Fruit fly (Drosophila melanogaster) whole organism, embryonic: ENCODE data around the gene CG42397.

Source experiments
- Abd-B ChIP-seq: fragments of 200-800 bp; sonication (Bioruptor generic); optimal IDR thresholded peaks from 2 replicates; lab custom pipeline; 2018; ENCODE audit warnings: missing biosample characterization, mild to moderate bottlenecking, missing genetic modification characterization, moderate library complexity
- Adf1 ChIP-seq: fragments of 200-800 bp; sonication (Bioruptor generic); IDR thresholded peaks from 2 replicates; pipeline ENCODE4 v1.3.6; 2022; ENCODE audit warnings: missing biosample characterization, missing genetic modification characterization
- CG10543 ChIP-seq: fragments of 200-800 bp; sonication (Bioruptor generic); optimal IDR thresholded peaks from 3 replicates; lab custom pipeline; 2017; ENCODE audit warnings: missing biosample characterization, mild to moderate bottlenecking, missing genetic modification characterization, moderate library complexity
- CG12942 ChIP-seq: fragments of 200-800 bp; sonication (Bioruptor generic); optimal IDR thresholded peaks from 3 replicates; lab custom pipeline; 2016; ENCODE audit warnings: missing biosample characterization, missing genetic modification characterization
- CG18619 ChIP-seq: fragments of 200-800 bp; sonication (Bioruptor generic); optimal IDR thresholded peaks from 3 replicates; lab custom pipeline; 2017; ENCODE audit warnings: missing biosample characterization, mild to moderate bottlenecking, missing genetic modification characterization
- CG2202 ChIP-seq: fragments of 200-800 bp; sonication (Bioruptor generic); optimal IDR thresholded peaks from 2 replicates; lab custom pipeline; 2018; ENCODE audit warnings: missing biosample characterization, mild to moderate bottlenecking, missing genetic modification characterization
- CG31224 ChIP-seq: fragments of 200-800 bp; sonication (Bioruptor generic); IDR thresholded peaks from 2 replicates; pipeline ENCODE4 v1.3.6; 2022; ENCODE audit warnings: missing biosample characterization, missing genetic modification characterization
- CG34376 ChIP-seq: fragments of 200-800 bp; sonication (Bioruptor generic); optimal IDR thresholded peaks from 2 replicates; lab custom pipeline; 2018; ENCODE audit warnings: missing biosample characterization, mild to moderate bottlenecking, missing genetic modification characterization
- CG4424 ChIP-seq: fragments of 200-800 bp; sonication (Bioruptor generic); optimal IDR thresholded peaks from 3 replicates; lab custom pipeline; 2016; ENCODE audit warnings: missing biosample characterization, missing genetic modification characterization
- CG6765 ChIP-seq: fragments of 200-800 bp; sonication (Bioruptor generic); optimal IDR thresholded peaks from 3 replicates; lab custom pipeline; 2017; ENCODE audit warnings: missing biosample characterization, mild to moderate bottlenecking, missing genetic modification characterization
- CG6791 ChIP-seq: fragments of 200-800 bp; sonication (Bioruptor generic); IDR thresholded peaks from 3 replicates; pipeline ENCODE4 v1.3.6; 2022; ENCODE audit warnings: missing biosample characterization, missing genetic modification characterization; ENCODE audit not compliant: partially characterized antibody
- CG7987 ChIP-seq: fragments of 200-800 bp; sonication (Bioruptor generic); optimal IDR thresholded peaks from 2 replicates; lab custom pipeline; 2018; ENCODE audit warnings: missing biosample characterization, mild to moderate bottlenecking, missing genetic modification characterization, moderate library complexity
- CG9817 ChIP-seq: fragments of 200-800 bp; sonication (Bioruptor generic); optimal IDR thresholded peaks from 2 replicates; lab custom pipeline; 2018; ENCODE audit warnings: missing biosample characterization, mild to moderate bottlenecking, missing genetic modification characterization, moderate library complexity
- CG9932 ChIP-seq: fragments of 200-800 bp; sonication (Bioruptor generic); IDR thresholded peaks from 2 replicates; pipeline ENCODE4 v1.3.6; 2022; ENCODE audit warnings: missing biosample characterization, missing genetic modification characterization
- CTCF ChIP-seq: fragments of 200-800 bp; sonication (Bioruptor generic); optimal IDR thresholded peaks from 2 replicates; lab custom pipeline; 2017; ENCODE audit warnings: missing biosample characterization, mild to moderate bottlenecking, missing genetic modification characterization, moderate library complexity
- Camta ChIP-seq: fragments of 200-800 bp; sonication (Bioruptor generic); optimal IDR thresholded peaks from 2 replicates; lab custom pipeline; 2016; ENCODE audit warnings: missing biosample characterization, missing genetic modification characterization
- D19B ChIP-seq: fragments of 200-800 bp; sonication (Bioruptor generic); optimal IDR thresholded peaks from 2 replicates; lab custom pipeline; 2017; ENCODE audit warnings: missing biosample characterization, mild to moderate bottlenecking, missing genetic modification characterization
- E2f2 ChIP-seq: fragments of 200-800 bp; sonication (Bioruptor generic); IDR thresholded peaks from 2 replicates; pipeline ENCODE4 v1.3.6; 2022; ENCODE audit warnings: missing biosample characterization, missing genetic modification characterization
- Ets97D ChIP-seq: fragments of 200-800 bp; sonication (Bioruptor generic); optimal IDR thresholded peaks from 3 replicates; lab custom pipeline; 2016; ENCODE audit warnings: missing biosample characterization, missing genetic modification characterization
- HHEX ChIP-seq: fragments of 200-800 bp; sonication (Bioruptor generic); optimal IDR thresholded peaks from 3 replicates; lab custom pipeline; 2017; ENCODE audit warnings: missing biosample characterization, mild to moderate bottlenecking, missing genetic modification characterization, missing genetic modification reagents
- HLH4C ChIP-seq: fragments of 200-800 bp; sonication (Bioruptor generic); IDR thresholded peaks from 3 replicates; pipeline ENCODE4 v1.3.6; 2022; ENCODE audit warnings: missing biosample characterization, missing genetic modification characterization; ENCODE audit not compliant: partially characterized antibody
- Pdp1 ChIP-seq, 2 experiments: fragments of 200-800 bp; sonication (Bioruptor generic); optimal IDR thresholded peaks; 3 replicates each; lab custom pipeline; 2016; ENCODE audit warnings: missing biosample characterization in 2 of 2, missing genetic modification characterization in 2 of 2, mild to moderate bottlenecking in 1 of 2, moderate library complexity in 1 of 2
- Rx ChIP-seq: fragments of 200-800 bp; sonication (Bioruptor generic); IDR thresholded peaks from 2 replicates; pipeline ENCODE4 v1.3.6; 2022; ENCODE audit warnings: missing biosample characterization, missing genetic modification characterization
- Tbp ChIP-seq: fragments of >200 bp; optimal IDR thresholded peaks from 2 replicates; lab custom pipeline; 2018; ENCODE audit warnings: missing biosample characterization, missing genetic modification characterization
- cad ChIP-seq: fragments of >200 bp; optimal IDR thresholded peaks from 2 replicates; lab custom pipeline; 2017; ENCODE audit warnings: missing biosample characterization, missing genetic modification characterization
- da ChIP-seq: fragments of 200-800 bp; sonication (Bioruptor generic); optimal IDR thresholded peaks from 2 replicates; lab custom pipeline; 2016; ENCODE audit warnings: missing biosample characterization, missing genetic modification characterization
- dysf ChIP-seq: fragments of 200-800 bp; sonication (Bioruptor generic); IDR thresholded peaks from 3 replicates; pipeline ENCODE4 v1.3.6; 2022; ENCODE audit warnings: missing biosample characterization, missing genetic modification characterization
- exex ChIP-seq: fragments of 200-800 bp; sonication (Bioruptor generic); optimal IDR thresholded peaks from 4 replicates; lab custom pipeline; 2018; ENCODE audit warnings: missing biosample characterization, mild to moderate bottlenecking, missing genetic modification characterization, moderate library complexity
- gcm ChIP-seq: fragments of 200-800 bp; sonication (Bioruptor generic); optimal IDR thresholded peaks from 2 replicates; lab custom pipeline; 2019; ENCODE audit warnings: missing biosample characterization, mild to moderate bottlenecking, missing genetic modification characterization, moderate library complexity
- ken ChIP-seq: fragments of 200-800 bp; sonication (Bioruptor generic); IDR thresholded peaks from 3 replicates; pipeline ENCODE4 v1.3.6; 2022; ENCODE audit warnings: missing biosample characterization, missing genetic modification characterization
- pan ChIP-seq, 4 experiments: fragments of >200 bp in 3 of 4; fragments of 200-800 bp in 1 of 4; sonication (Bioruptor generic) in 1 of 4; optimal IDR thresholded peaks in 3 of 4; IDR thresholded peaks in 1 of 4; 2 replicates each; pipeline versions ENCODE4 v1.3.6 to Lab custom; 2017 to 2022; ENCODE audit warnings: missing biosample characterization in 2 of 4, missing genetic modification characterization in 2 of 4, mixed read lengths in 1 of 4
- pros ChIP-seq: fragments of 200-800 bp; sonication (Bioruptor generic); optimal IDR thresholded peaks from 3 replicates; lab custom pipeline; 2019; ENCODE audit warnings: missing biosample characterization, mild to moderate bottlenecking, missing genetic modification characterization, moderate library complexity
- sens ChIP-seq: fragments of 200-800 bp; sonication (Bioruptor generic); peaks from one replicate; lab custom pipeline; 2016; ENCODE audit warnings: missing biosample characterization, missing genetic modification characterization
- sima ChIP-seq: fragments of 200-800 bp; sonication (Bioruptor generic); optimal IDR thresholded peaks from 2 replicates; lab custom pipeline; 2016; ENCODE audit warnings: missing biosample characterization, missing genetic modification characterization
- ssp ChIP-seq: fragments of 200-800 bp; sonication (Bioruptor generic); IDR thresholded peaks from 2 replicates; pipeline ENCODE4 v1.3.6; 2022; ENCODE audit warnings: missing biosample characterization, missing genetic modification characterization
- sug ChIP-seq: fragments of 200-800 bp; optimal IDR thresholded peaks from 2 replicates; lab custom pipeline; 2019; ENCODE audit warnings: missing biosample characterization, mild to moderate bottlenecking, missing genetic modification characterization, moderate library complexity
- toy ChIP-seq: fragments of 200-800 bp; sonication (Bioruptor generic); IDR thresholded peaks from 2 replicates; pipeline ENCODE4 v1.3.6; 2022; ENCODE audit warnings: missing biosample characterization, missing genetic modification characterization
- vnd ChIP-seq: fragments of 200-800 bp; sonication (Bioruptor generic); IDR thresholded peaks from 3 replicates; pipeline ENCODE4 v1.3.6; 2022; ENCODE audit warnings: missing biosample characterization, missing genetic modification characterization; ENCODE audit not compliant: partially characterized antibody
- vvl ChIP-seq: fragments of 200-800 bp; sonication (Bioruptor generic); IDR thresholded peaks from 2 replicates; pipeline ENCODE4 v1.3.6; 2022; ENCODE audit warnings: missing biosample characterization, missing genetic modification characterization
- wdn ChIP-seq: fragments of 200-800 bp; sonication (Bioruptor generic); IDR thresholded peaks from 2 replicates; pipeline ENCODE4 v1.3.6; 2022; ENCODE audit warnings: missing biosample characterization, missing genetic modification characterization

Gene CG42397

DNA sequence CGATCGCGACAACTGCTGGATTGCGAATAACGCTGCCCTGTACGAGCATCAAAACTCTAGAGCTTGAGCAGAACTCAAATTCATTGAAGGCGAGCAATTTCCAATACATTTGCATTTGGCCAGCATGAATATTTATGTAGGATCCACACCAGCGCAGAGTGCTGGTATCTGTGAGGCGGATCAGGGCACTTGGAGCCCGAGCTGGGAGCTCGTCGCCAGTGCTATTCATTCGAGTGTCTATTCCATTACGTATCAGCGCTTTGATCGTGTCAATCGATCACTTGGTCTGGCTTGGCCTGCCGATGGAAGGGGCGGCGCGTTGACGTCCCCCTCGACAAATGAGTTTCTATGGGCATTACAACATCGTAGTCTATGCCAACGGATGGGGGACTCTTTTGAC lies 7.5 kb downstream of the CG42397 start, which contains the start of gene prc:
Gene prc, minus strand, starts transcription at position 28 of the 400 bp plus-strand sequence.
- peak; percentile 22 for TF ChIP-seq sug (tag; lab: Kevin White, UChicago)
- TF ChIP-seq CG9932 (GFP tag; lab: Robert Waterston, UW) = no peak
- peak; percentile 62 for TF ChIP-seq CG34376 (GFP tag; lab: Kevin White, UChicago)
- peak; percentile 21 for TF ChIP-seq sens (GFP tag; lab: Kevin White, UChicago)
- peak; percentile 53 for TF ChIP-seq CG10543 (GFP tag; lab: Kevin White, UChicago)
- no peak for TF ChIP-seq E2f2
- peak in 1 of 2 experiments; percentile 49 for TF ChIP-seq Pdp1 (GFP tag; optimal IDR thresholded peaks at IDR 0.05; lab: Kevin White, UChicago)
- TF ChIP-seq dysf (GFP tag; lab: Robert Waterston, UW) = 0 out of 3 replicates have a peak, but pooled peaks have one; percentile 25

DNA sequence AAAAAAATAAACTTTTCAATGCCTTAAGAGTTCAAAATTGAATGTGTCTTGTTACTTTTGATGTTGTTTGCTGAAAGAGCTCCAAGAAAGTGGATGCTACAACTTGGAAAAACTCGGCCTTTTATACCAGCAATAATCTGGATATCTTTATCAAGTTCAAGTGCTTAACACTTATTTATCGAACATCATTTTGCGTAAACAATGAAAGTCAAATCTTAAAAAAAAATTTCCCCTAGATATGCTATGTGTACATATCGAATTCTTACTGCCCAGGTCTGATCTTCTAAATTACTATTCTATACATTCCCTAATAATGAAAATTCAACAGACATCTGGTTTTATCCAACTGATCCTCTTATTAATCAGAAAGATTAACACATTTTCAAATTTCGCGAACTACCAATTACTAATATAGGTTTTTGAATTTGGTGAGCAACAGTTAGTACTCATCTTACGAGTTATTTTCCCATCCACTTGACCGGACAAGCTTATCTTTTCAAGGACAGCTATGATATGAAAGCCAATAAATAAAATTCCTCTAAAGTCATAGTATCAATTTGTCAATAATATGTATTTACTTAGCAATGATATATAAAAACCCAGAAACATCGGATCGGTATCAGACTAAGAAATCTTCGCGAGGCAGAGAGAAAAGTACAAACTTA lies 15.8 kb downstream of the CG42397 start, which contains the start of the genes CG11570 and CG43294:
Gene CG11570, minus strand, starts transcription at position 101 of the 665 bp plus-strand sequence.
Gene CG43294, plus strand, starts transcription at position 615 of the 665 bp plus-strand sequence.
- no peak for TF ChIP-seq pan (optimal IDR thresholded peaks at IDR 0.05; lab: Kevin White, UChicago)
- no peak for TF ChIP-seq pan (GFP tag; optimal IDR thresholded peaks at IDR 0.05 in 1 of 2, IDR thresholded peaks at IDR 0.05 in 1 of 2)
- no peak for TF ChIP-seq CG7987
- TF ChIP-seq cad (GFP tag; lab: Kevin White, UChicago) = no peak
- TF ChIP-seq CG9817 = no peak
- no peak for TF ChIP-seq ssp (GFP tag; lab: Robert Waterston, UW)
- TF ChIP-seq CG4424 (GFP tag; lab: Kevin White, UChicago) = no peak
- no peak for TF ChIP-seq da (GFP tag; lab: Kevin White, UChicago)
- TF ChIP-seq Adf1 (GFP tag; lab: Robert Waterston, UW) = no peak
- TF ChIP-seq D19B (GFP tag; lab: Kevin White, UChicago) = no peak
- no peak for TF ChIP-seq CG6765 (GFP tag; lab: Kevin White, UChicago)

DNA sequence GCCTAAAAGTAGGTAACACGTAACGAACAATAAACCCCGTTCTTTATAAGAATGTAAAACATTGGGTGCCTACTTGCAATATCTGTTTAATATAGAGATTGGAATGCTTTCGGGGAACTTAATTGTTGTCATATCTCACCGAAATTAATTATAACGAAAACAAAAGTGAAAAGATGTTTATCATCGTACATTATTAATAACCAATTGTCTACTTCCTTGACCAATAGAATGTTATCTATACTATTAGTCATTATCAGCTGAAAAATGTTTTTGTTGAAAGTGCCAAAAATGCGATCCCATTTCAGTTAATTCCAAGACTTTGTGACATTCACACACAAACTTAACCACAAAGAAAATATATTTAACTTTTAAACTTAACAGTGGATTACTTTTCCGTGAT lies 19.8 kb downstream of the CG42397 start, which contains the start of gene CG7248:
Gene CG7248, plus strand, starts transcription at position 301 of the 400 bp plus-strand sequence.
- no peak for TF ChIP-seq HLH4C
- TF ChIP-seq exex = peak; percentile 70
- TF ChIP-seq CG18619 (GFP tag; lab: Kevin White, UChicago) = no peak
- TF ChIP-seq CG2202 (tag; lab: Kevin White, UChicago) = no peak
- no peak for TF ChIP-seq CG31224 (GFP tag; lab: Robert Waterston, UW)
- no peak for TF ChIP-seq vvl (GFP tag; lab: Robert Waterston, UW)
- no peak for TF ChIP-seq sima
- no peak for TF ChIP-seq pros (GFP tag; lab: Kevin White, UChicago)
- TF ChIP-seq, all 482 proteins: peak for 1

DNA sequence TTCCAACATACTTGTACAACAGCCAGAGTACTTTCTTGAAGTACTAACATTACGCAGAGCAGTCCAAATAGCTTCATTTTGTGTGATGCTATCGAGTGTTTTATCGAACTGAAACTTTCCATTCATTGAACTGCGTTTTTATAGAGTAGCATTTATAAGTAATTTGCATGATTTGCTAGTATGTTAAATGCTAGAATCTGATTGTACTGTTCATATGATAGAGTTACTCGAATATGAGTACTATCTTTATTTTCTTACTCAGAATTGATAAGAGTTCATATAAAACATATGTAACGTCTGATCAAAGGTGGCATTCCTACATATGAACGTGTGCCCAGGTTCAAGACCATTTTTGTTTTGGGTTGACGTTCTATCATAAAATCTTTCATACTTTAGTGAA lies 20.4 kb downstream of the CG42397 start, which contains the start of gene obst-G:
Gene obst-G, minus strand, starts transcription at position 101 of the 400 bp plus-strand sequence.
- no peak for TF ChIP-seq Pdp1 (GFP tag; optimal IDR thresholded peaks at IDR 0.05; lab: Kevin White, UChicago)
- no peak for TF ChIP-seq Camta (GFP tag; lab: Kevin White, UChicago)
- TF ChIP-seq CG12942 (GFP tag; lab: Kevin White, UChicago) = no peak
- TF ChIP-seq Rx = no peak
- TF ChIP-seq CTCF (GFP tag; lab: Kevin White, UChicago) = no peak
- no peak for TF ChIP-seq ken (GFP tag; lab: Robert Waterston, UW)
- TF ChIP-seq cad (GFP tag; lab: Kevin White, UChicago) = no peak
- no peak for TF ChIP-seq Tbp (GFP tag; lab: Kevin White, UChicago)
- no peak for TF ChIP-seq toy (GFP tag; lab: Robert Waterston, UW)
- no peak for TF ChIP-seq HHEX (GFP tag; lab: Kevin White, UChicago)
- no peak for TF ChIP-seq CG6791 (GFP tag; lab: Robert Waterston, UW)
- TF ChIP-seq wdn (GFP tag; lab: Robert Waterston, UW) = no peak
- no peak for TF ChIP-seq gcm
- TF ChIP-seq Abd-B (GFP tag; lab: Kevin White, UChicago) = no peak
- no peak for TF ChIP-seq Ets97D (GFP tag; lab: Kevin White, UChicago)
- no peak for TF ChIP-seq vnd (GFP tag; lab: Robert Waterston, UW)
- TF ChIP-seq, all 482 proteins: peak for 0
